Worm (Caenorhabditis elegans) whole organism, L3 larva: Measurements from ENCODE around the gene srd-28.

Experiments used
- R02D3.7 ChIP-seq: fragments of 150-350 bp; optimal IDR thresholded peaks from 2 replicates; lab custom pipeline; 2014; ENCODE audit warnings: missing biosample characterization, missing genetic modification characterization
- aly-2 ChIP-seq: fragments of 150-350 bp; optimal IDR thresholded peaks from 2 replicates; lab custom pipeline; 2014; ENCODE audit warnings: missing biosample characterization, missing genetic modification characterization
- ama-1 ChIP-seq: fragments of 150-350 bp; optimal IDR thresholded peaks from 2 replicates; lab custom pipeline; 2018
- ceh-16 ChIP-seq: sonication (generic microtip); optimal IDR thresholded peaks from 2 replicates; lab custom pipeline; 2017; ENCODE audit warnings: missing biosample characterization, missing genetic modification characterization
- ceh-28 ChIP-seq: fragments of 150-350 bp; optimal IDR thresholded peaks from 2 replicates; lab custom pipeline; 2014; ENCODE audit warnings: missing biosample characterization, missing genetic modification reagents, missing genetic modification characterization
- ceh-82 ChIP-seq: fragments of 150-350 bp; optimal IDR thresholded peaks from 2 replicates; lab custom pipeline; 2014; ENCODE audit warnings: missing biosample characterization, missing genetic modification characterization
- ceh-9 ChIP-seq: sonication (generic microtip); optimal IDR thresholded peaks from 2 replicates; lab custom pipeline; 2018; ENCODE audit warnings: missing biosample characterization, missing genetic modification characterization
- daf-12 ChIP-seq: fragments of 150-350 bp; optimal IDR thresholded peaks from 2 replicates; lab custom pipeline; 2014; ENCODE audit warnings: missing biosample characterization, missing genetic modification reagents, missing genetic modification characterization
- egl-27 ChIP-seq: sonication (generic microtip); optimal IDR thresholded peaks from 4 replicates; lab custom pipeline; 2017; ENCODE audit warnings: missing biosample characterization, missing genetic modification reagents, missing genetic modification characterization
- egl-5 ChIP-seq: fragments of 150-350 bp; optimal IDR thresholded peaks from 2 replicates; lab custom pipeline; 2017; ENCODE audit warnings: missing biosample characterization, missing genetic modification reagents, missing genetic modification characterization, inconsistent platforms
- elt-1 ChIP-seq: fragments of 150-350 bp; optimal IDR thresholded peaks from 2 replicates; lab custom pipeline; 2014; ENCODE audit warnings: missing biosample characterization, missing genetic modification characterization
- elt-2 ChIP-seq: sonication (generic microtip); optimal IDR thresholded peaks from 2 replicates; lab custom pipeline; 2016; ENCODE audit warnings: missing genetic modification reagents, mild to moderate bottlenecking, missing genetic modification characterization, missing compliant biosample characterization
- eor-1 ChIP-seq, 2 experiments: fragments of 150-350 bp; optimal IDR thresholded peaks; 2 replicates each; lab custom pipeline; 2014 to 2018; ENCODE audit warnings: missing biosample characterization in 2 of 2, missing genetic modification characterization in 2 of 2
- fkh-10 ChIP-seq: sonication (generic microtip); optimal IDR thresholded peaks from 2 replicates; lab custom pipeline; 2017; ENCODE audit warnings: missing biosample characterization, missing genetic modification reagents, missing genetic modification characterization
- fkh-2 ChIP-seq: fragments of 150-350 bp; optimal IDR thresholded peaks from 2 replicates; lab custom pipeline; 2014; ENCODE audit warnings: missing biosample characterization, missing genetic modification reagents, missing genetic modification characterization
- lin-15B ChIP-seq: fragments of 150-350 bp; optimal IDR thresholded peaks from 2 replicates; lab custom pipeline; 2014; ENCODE audit warnings: missing biosample characterization, missing genetic modification characterization
- lin-39 ChIP-seq: fragments of 150-350 bp; optimal IDR thresholded peaks from 2 replicates; lab custom pipeline; 2018; ENCODE audit warnings: missing biosample characterization, missing genetic modification reagents, missing genetic modification characterization
- lsy-12 ChIP-seq: sonication (generic microtip); optimal IDR thresholded peaks from 2 replicates; lab custom pipeline; 2016; ENCODE audit warnings: mild to moderate bottlenecking, missing genetic modification characterization, missing compliant biosample characterization
- mdl-1 ChIP-seq: fragments of 150-350 bp; optimal IDR thresholded peaks from 2 replicates; lab custom pipeline; 2014; ENCODE audit warnings: missing biosample characterization, missing genetic modification characterization
- nfya-1 ChIP-seq: sonication (generic microtip); optimal IDR thresholded peaks from 2 replicates; lab custom pipeline; 2017; ENCODE audit warnings: missing genetic modification characterization, mild to moderate bottlenecking, missing compliant biosample characterization, antibody characterized with exemption, moderate library complexity; ENCODE audit not compliant: insufficient read depth
- nhr-23 ChIP-seq: fragments of 150-350 bp; optimal IDR thresholded peaks from 2 replicates; lab custom pipeline; 2014; ENCODE audit warnings: missing biosample characterization, missing genetic modification reagents, missing genetic modification characterization
- nhr-28 ChIP-seq: fragments of 150-350 bp; optimal IDR thresholded peaks from 2 replicates; lab custom pipeline; 2014; ENCODE audit warnings: missing biosample characterization, missing genetic modification characterization
- nhr-67 ChIP-seq: fragments of 150-350 bp; optimal IDR thresholded peaks from 2 replicates; lab custom pipeline; 2014; ENCODE audit warnings: missing biosample characterization, missing genetic modification characterization
- nhr-76 ChIP-seq: fragments of 150-350 bp; sonication (generic microtip); optimal IDR thresholded peaks from 5 replicates; lab custom pipeline; 2014; ENCODE audit warnings: missing biosample characterization, missing genetic modification characterization
- nhr-77 ChIP-seq: fragments of 150-350 bp; optimal IDR thresholded peaks from 2 replicates; lab custom pipeline; 2014; ENCODE audit warnings: missing biosample characterization, missing genetic modification characterization
- pha-4 ChIP-seq: fragments of 150-350 bp; optimal IDR thresholded peaks from 2 replicates; lab custom pipeline; 2014; ENCODE audit warnings: missing biosample characterization, missing genetic modification reagents, missing genetic modification characterization
- pqm-1 ChIP-seq: fragments of 150-350 bp; optimal IDR thresholded peaks from 2 replicates; lab custom pipeline; 2017; ENCODE audit warnings: missing biosample characterization, missing genetic modification characterization, inconsistent platforms
- sea-2 ChIP-seq: fragments of 150-350 bp; sonication (generic microtip); optimal IDR thresholded peaks from 4 replicates; lab custom pipeline; 2014; ENCODE audit warnings: missing biosample characterization, missing genetic modification reagents, missing genetic modification characterization
- skn-1 ChIP-seq: fragments of 150-350 bp; optimal IDR thresholded peaks from 2 replicates; lab custom pipeline; 2014; ENCODE audit warnings: missing biosample characterization, missing genetic modification characterization
- snpc-4 ChIP-seq: fragments of 150-350 bp; optimal IDR thresholded peaks from 2 replicates; lab custom pipeline; 2014; ENCODE audit warnings: missing biosample characterization, missing genetic modification characterization
- tbx-2 ChIP-seq: sonication (generic microtip); optimal IDR thresholded peaks from 2 replicates; lab custom pipeline; 2016; ENCODE audit warnings: mild to moderate bottlenecking, missing genetic modification characterization, missing compliant biosample characterization
- unc-39 ChIP-seq: sonication (generic microtip); optimal IDR thresholded peaks from 4 replicates; lab custom pipeline; 2017; ENCODE audit warnings: missing biosample characterization, missing genetic modification characterization
- unc-62 ChIP-seq: fragments of 150-350 bp; sonication (generic microtip); optimal IDR thresholded peaks from 4 replicates; lab custom pipeline; 2014; ENCODE audit warnings: missing biosample characterization, missing genetic modification reagents, missing genetic modification characterization
- ztf-11 ChIP-seq: fragments of 150-350 bp; optimal IDR thresholded peaks from 2 replicates; lab custom pipeline; 2014; ENCODE audit warnings: missing biosample characterization, missing genetic modification characterization

The srd-28 gene

ce11 chrV:15272263-15272662 lies 21.9 kb downstream of the srd-28 start, which contains the start of gene T10H4.4:
Gene T10H4.4, minus strand, starts transcription at chrV:15272363.
- TF ChIP-seq elt-1 (tag; lab: Kevin White, UChicago) (no peak), egl-5 (tag; lab: Kevin White, UChicago) (no peak), egl-27 (no peak), ceh-82 (tag; lab: Kevin White, UChicago) (no peak), nhr-67 (no peak), daf-12 (tag; lab: Kevin White, UChicago) (no peak), elt-2 (tag; lab: Kevin White, UChicago) (no peak), ama-1 (lab: Kevin White, UChicago) (no peak), fkh-10 (GFP tag; lab: Kevin White, UChicago) (no peak), unc-39 (no peak), mdl-1 (tag; lab: Kevin White, UChicago) (no peak), pqm-1 (no peak), eor-1 (tag; optimal IDR thresholded peaks at IDR 0.05; lab: Kevin White, UChicago) (no peak)

DNA sequence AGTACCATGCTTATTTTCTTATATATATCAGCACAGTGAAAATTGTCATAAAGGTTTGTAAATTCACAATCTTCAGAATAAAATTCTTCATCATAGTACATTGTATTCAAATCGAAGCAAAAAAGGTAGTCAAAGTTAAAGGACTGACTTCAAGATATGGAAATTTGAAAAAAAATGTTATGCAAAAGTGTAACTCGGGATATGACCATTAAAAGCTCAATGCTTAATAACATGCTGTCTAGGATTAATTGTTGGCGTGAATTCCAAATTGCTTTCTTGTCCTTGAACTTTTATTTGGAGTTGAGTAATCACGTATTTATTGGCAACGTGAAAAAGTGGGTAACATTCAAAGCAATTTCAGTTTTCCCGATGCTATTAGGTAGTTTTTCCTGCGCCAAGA lies 24.4 kb downstream of the srd-28 start, which contains the start of gene srw-16:
Gene srw-16 (minus strand): TSS at position 101 of the 400 bp plus-strand sequence.
- TF ChIP-seq ama-1 (lab: Kevin White, UChicago) = no peak
- no peak for TF ChIP-seq snpc-4 (tag; lab: Kevin White, UChicago)
- no peak for TF ChIP-seq ztf-11 (tag; lab: Kevin White, UChicago)
- TF ChIP-seq nhr-23 (tag; lab: Kevin White, UChicago) = no peak

- no peak for TF ChIP-seq tbx-2 (tag; lab: Kevin White, UChicago)
- TF ChIP-seq ztf-11 (tag; lab: Kevin White, UChicago) = no peak
- TF ChIP-seq ceh-16 (tag; lab: Kevin White, UChicago) = no peak
- no peak for TF ChIP-seq nhr-77
- no peak for TF ChIP-seq nfya-1 (tag; lab: Kevin White, UChicago)
- no peak for TF ChIP-seq nhr-23 (tag; lab: Kevin White, UChicago)
- no peak for TF ChIP-seq daf-12 (tag; lab: Kevin White, UChicago)
- no peak for TF ChIP-seq unc-62 (GFP tag; lab: Kevin White, UChicago)
- TF ChIP-seq ama-1 (lab: Kevin White, UChicago) = no peak
- no peak for TF ChIP-seq ceh-9 (tag; lab: Kevin White, UChicago)
- TF ChIP-seq pha-4 = no peak
- no peak for TF ChIP-seq eor-1 (tag; optimal IDR thresholded peaks at IDR 0.05; lab: Kevin White, UChicago)
- TF ChIP-seq nhr-76 = no peak
- no peak for TF ChIP-seq lin-39 (tag; lab: Kevin White, UChicago)
- TF ChIP-seq lin-15B = no peak
- no peak for TF ChIP-seq nhr-28
These were observed 26.5 kb downstream of the srd-28 start, which contains the start of gene srw-17 for ce11 chrV:15276915-15277314. Gene srw-17, minus strand, starts transcription at chrV:15277015.

DNA sequence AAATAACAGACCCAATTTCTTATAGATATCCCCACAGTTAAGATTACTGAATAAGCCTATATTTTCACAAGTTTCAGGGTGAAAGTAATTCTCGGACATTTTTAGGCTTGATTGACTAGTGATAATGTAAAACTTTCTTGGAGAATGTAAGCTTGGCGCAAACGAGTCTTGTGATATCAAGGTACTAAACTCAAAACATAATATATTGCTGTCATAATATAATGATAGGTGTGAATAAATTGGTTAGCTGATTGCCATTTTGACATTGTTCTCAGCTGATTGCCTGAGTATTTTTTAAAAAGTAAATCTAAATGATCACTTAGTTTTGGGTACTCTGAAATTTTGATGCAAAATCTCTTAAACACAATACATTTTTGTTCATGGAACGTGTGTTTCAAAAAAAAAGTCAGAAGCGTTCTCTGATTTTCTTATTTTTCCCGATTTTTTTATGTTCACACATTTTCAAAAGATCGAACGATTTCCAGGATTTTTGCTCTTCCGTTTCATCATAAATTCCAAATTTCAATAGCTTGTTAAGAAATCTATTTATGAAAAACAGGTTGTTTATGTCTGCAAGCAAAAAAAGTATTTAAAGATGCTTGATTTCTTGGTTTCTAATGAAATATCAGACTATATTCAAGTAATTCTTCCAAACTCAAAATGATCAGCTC lies 31.0 kb downstream of the srd-28 start, which contains the start of the genes srw-19 and srx-51:
Gene srw-19 (minus strand): TSS at position 101 of the 671 bp plus-strand sequence.
Gene srx-51 (plus strand): TSS at position 621 of the 671 bp plus-strand sequence.
- TF ChIP-seq ceh-9 (tag; lab: Kevin White, UChicago) (no peak), lsy-12 (tag; lab: Kevin White, UChicago) (no peak), fkh-2 (tag; lab: Kevin White, UChicago) (no peak), unc-39 (no peak), daf-12 (tag; lab: Kevin White, UChicago) (no peak), sea-2 (GFP tag; lab: Kevin White, UChicago) (no peak), nhr-67 (no peak), fkh-10 (GFP tag; lab: Kevin White, UChicago) (no peak), eor-1 (tag; optimal IDR thresholded peaks at IDR 0.05; lab: Kevin White, UChicago) (no peak), mdl-1 (tag; lab: Kevin White, UChicago) (no peak), ceh-28 (tag; lab: Kevin White, UChicago) (no peak), skn-1 (tag; lab: Kevin White, UChicago) (no peak), aly-2 (tag; lab: Kevin White, UChicago) (no peak), tbx-2 (tag; lab: Kevin White, UChicago) (no peak), R02D3.7 (tag; lab: Kevin White, UChicago) (no peak)
